Worm (Caenorhabditis elegans): ENCODE data around the gene gcy-33.

- no peak for TF ChIP-seq snpc-4 (tag; optimal IDR thresholded peaks at IDR 0.05)
- TF ChIP-seq ceh-39 (tag; optimal IDR thresholded peaks at IDR 0.05), result no peak
- no peak for TF ChIP-seq pha-4 (tag; optimal IDR thresholded peaks at IDR 0.05)
- TF ChIP-seq ham-2 (GFP tag; optimal IDR thresholded peaks at IDR 0.05), result no peak
- no peak for TF ChIP-seq ztf-11 (tag; optimal IDR thresholded peaks at IDR 0.05)
- no peak for TF ChIP-seq nhr-76 (tag; optimal IDR thresholded peaks at IDR 0.05)
- TF ChIP-seq nhr-12 (tag; optimal IDR thresholded peaks at IDR 0.05), result no peak
- TF ChIP-seq tbx-8 (GFP tag; optimal IDR thresholded peaks at IDR 0.05), result no peak
- no peak for TF ChIP-seq nhr-28 (tag; optimal IDR thresholded peaks at IDR 0.05)
- no peak for TF ChIP-seq elt-1 (tag; optimal IDR thresholded peaks at IDR 0.05; ENCODE audit: borderline replicate concordance, insufficient read depth)
- no peak for TF ChIP-seq lsy-2 (tag; optimal IDR thresholded peaks at IDR 0.05)
- no peak for TF ChIP-seq unc-62 (GFP tag; optimal IDR thresholded peaks at IDR 0.05)
- no peak for TF ChIP-seq M03D4.4 (tag; optimal IDR thresholded peaks at IDR 0.05)
Observed at ce11 chrV:11976734-11977133, 24.9 kb downstream of the gcy-33 start.

Data from whole organism, mixed stage, embryonic.